Worm (Caenorhabditis elegans) whole organism, L3 larva: Measurements from ENCODE around the gene F46H6.5.
A peak's percentile ranks its signal among the peaks of the same experiment; 100 is the strongest.

ENCODE experiments used
- R02D3.7 ChIP-seq: fragments of 150-350 bp; optimal IDR thresholded peaks from 2 replicates; lab custom pipeline; 2014; ENCODE audit warnings: missing biosample characterization, missing genetic modification characterization
- ZK546.5 ChIP-seq: sonication (generic microtip); optimal IDR thresholded peaks from 2 replicates; lab custom pipeline; 2017; ENCODE audit warnings: missing biosample characterization, missing genetic modification characterization
- aly-2 ChIP-seq: fragments of 150-350 bp; optimal IDR thresholded peaks from 2 replicates; lab custom pipeline; 2014; ENCODE audit warnings: missing biosample characterization, missing genetic modification characterization
- ama-1 ChIP-seq: fragments of 150-350 bp; optimal IDR thresholded peaks from 2 replicates; lab custom pipeline; 2018
- ceh-16 ChIP-seq: sonication (generic microtip); optimal IDR thresholded peaks from 2 replicates; lab custom pipeline; 2017; ENCODE audit warnings: missing biosample characterization, missing genetic modification characterization
- ceh-28 ChIP-seq: fragments of 150-350 bp; optimal IDR thresholded peaks from 2 replicates; lab custom pipeline; 2014; ENCODE audit warnings: missing biosample characterization, missing genetic modification reagents, missing genetic modification characterization
- ceh-82 ChIP-seq: fragments of 150-350 bp; optimal IDR thresholded peaks from 2 replicates; lab custom pipeline; 2014; ENCODE audit warnings: missing biosample characterization, missing genetic modification characterization
- ceh-9 ChIP-seq: sonication (generic microtip); optimal IDR thresholded peaks from 2 replicates; lab custom pipeline; 2018; ENCODE audit warnings: missing biosample characterization, missing genetic modification characterization
- daf-12 ChIP-seq: fragments of 150-350 bp; optimal IDR thresholded peaks from 2 replicates; lab custom pipeline; 2014; ENCODE audit warnings: missing biosample characterization, missing genetic modification reagents, missing genetic modification characterization
- egl-27 ChIP-seq: sonication (generic microtip); optimal IDR thresholded peaks from 4 replicates; lab custom pipeline; 2017; ENCODE audit warnings: missing biosample characterization, missing genetic modification reagents, missing genetic modification characterization
- egl-5 ChIP-seq: fragments of 150-350 bp; optimal IDR thresholded peaks from 2 replicates; lab custom pipeline; 2017; ENCODE audit warnings: missing biosample characterization, missing genetic modification reagents, missing genetic modification characterization, inconsistent platforms
- elt-1 ChIP-seq: fragments of 150-350 bp; optimal IDR thresholded peaks from 2 replicates; lab custom pipeline; 2014; ENCODE audit warnings: missing biosample characterization, missing genetic modification characterization
- elt-2 ChIP-seq: sonication (generic microtip); optimal IDR thresholded peaks from 2 replicates; lab custom pipeline; 2016; ENCODE audit warnings: missing genetic modification reagents, mild to moderate bottlenecking, missing genetic modification characterization, missing compliant biosample characterization
- elt-3 ChIP-seq, 3 experiments: fragments of 150-350 bp in 1 of 3; sonication (generic microtip) in 2 of 3; optimal IDR thresholded peaks; 2 replicates in 2 of 3; 4 replicates in 1 of 3; lab custom pipeline; 2014 to 2017; ENCODE audit warnings: missing biosample characterization in 3 of 3, missing genetic modification characterization in 3 of 3
- fkh-10 ChIP-seq: sonication (generic microtip); optimal IDR thresholded peaks from 2 replicates; lab custom pipeline; 2017; ENCODE audit warnings: missing biosample characterization, missing genetic modification reagents, missing genetic modification characterization
- fkh-2 ChIP-seq: fragments of 150-350 bp; optimal IDR thresholded peaks from 2 replicates; lab custom pipeline; 2014; ENCODE audit warnings: missing biosample characterization, missing genetic modification reagents, missing genetic modification characterization
- fos-1 ChIP-seq: fragments of 150-350 bp; optimal IDR thresholded peaks from 2 replicates; lab custom pipeline; 2014; ENCODE audit warnings: missing biosample characterization, missing genetic modification characterization
- hmg-11 ChIP-seq: sonication (generic microtip); optimal IDR thresholded peaks from 2 replicates; lab custom pipeline; 2016; ENCODE audit warnings: missing genetic modification characterization, missing compliant biosample characterization
- jun-1 ChIP-seq: fragments of 150-350 bp; optimal IDR thresholded peaks from 2 replicates; lab custom pipeline; 2014; ENCODE audit warnings: missing biosample characterization, missing genetic modification reagents, missing genetic modification characterization
- lin-15B ChIP-seq: fragments of 150-350 bp; optimal IDR thresholded peaks from 2 replicates; lab custom pipeline; 2014; ENCODE audit warnings: missing biosample characterization, missing genetic modification characterization
- lin-39 ChIP-seq: fragments of 150-350 bp; optimal IDR thresholded peaks from 2 replicates; lab custom pipeline; 2018; ENCODE audit warnings: missing biosample characterization, missing genetic modification reagents, missing genetic modification characterization
- lsy-12 ChIP-seq: sonication (generic microtip); optimal IDR thresholded peaks from 2 replicates; lab custom pipeline; 2016; ENCODE audit warnings: mild to moderate bottlenecking, missing genetic modification characterization, missing compliant biosample characterization
- mdl-1 ChIP-seq: fragments of 150-350 bp; optimal IDR thresholded peaks from 2 replicates; lab custom pipeline; 2014; ENCODE audit warnings: missing biosample characterization, missing genetic modification characterization
- mml-1 ChIP-seq: fragments of 150-350 bp; sonication (generic microtip); optimal IDR thresholded peaks from 3 replicates; lab custom pipeline; 2014; ENCODE audit warnings: missing biosample characterization, missing genetic modification characterization
- nfya-1 ChIP-seq: sonication (generic microtip); optimal IDR thresholded peaks from 2 replicates; lab custom pipeline; 2017; ENCODE audit warnings: missing genetic modification characterization, mild to moderate bottlenecking, missing compliant biosample characterization, antibody characterized with exemption, moderate library complexity; ENCODE audit not compliant: insufficient read depth
- nhr-11 ChIP-seq: fragments of 150-350 bp; optimal IDR thresholded peaks from 2 replicates; lab custom pipeline; 2014; ENCODE audit warnings: missing biosample characterization, missing genetic modification characterization
- nhr-12 ChIP-seq: fragments of 150-350 bp; optimal IDR thresholded peaks from 2 replicates; lab custom pipeline; 2014; ENCODE audit warnings: missing biosample characterization, missing genetic modification characterization
- nhr-23 ChIP-seq: fragments of 150-350 bp; optimal IDR thresholded peaks from 2 replicates; lab custom pipeline; 2014; ENCODE audit warnings: missing biosample characterization, missing genetic modification reagents, missing genetic modification characterization
- nhr-237 ChIP-seq: fragments of 150-350 bp; optimal IDR thresholded peaks from 2 replicates; lab custom pipeline; 2014; ENCODE audit warnings: missing biosample characterization, missing genetic modification characterization
- nhr-25 ChIP-seq: sonication (generic microtip); optimal IDR thresholded peaks from 2 replicates; lab custom pipeline; 2017; ENCODE audit warnings: missing biosample characterization, missing genetic modification characterization
- nhr-28 ChIP-seq: fragments of 150-350 bp; optimal IDR thresholded peaks from 2 replicates; lab custom pipeline; 2014; ENCODE audit warnings: missing biosample characterization, missing genetic modification characterization
- nhr-43 ChIP-seq: sonication (generic microtip); optimal IDR thresholded peaks from 2 replicates; lab custom pipeline; 2016; ENCODE audit warnings: mild to moderate bottlenecking, missing genetic modification characterization, missing compliant biosample characterization; ENCODE audit not compliant: poor library complexity, severe bottlenecking
- nhr-67 ChIP-seq: fragments of 150-350 bp; optimal IDR thresholded peaks from 2 replicates; lab custom pipeline; 2014; ENCODE audit warnings: missing biosample characterization, missing genetic modification characterization
- nhr-77 ChIP-seq: fragments of 150-350 bp; optimal IDR thresholded peaks from 2 replicates; lab custom pipeline; 2014; ENCODE audit warnings: missing biosample characterization, missing genetic modification characterization
- pha-4 ChIP-seq: fragments of 150-350 bp; optimal IDR thresholded peaks from 2 replicates; lab custom pipeline; 2014; ENCODE audit warnings: missing biosample characterization, missing genetic modification reagents, missing genetic modification characterization
- pqm-1 ChIP-seq: fragments of 150-350 bp; optimal IDR thresholded peaks from 2 replicates; lab custom pipeline; 2017; ENCODE audit warnings: missing biosample characterization, missing genetic modification characterization, inconsistent platforms
- sea-2 ChIP-seq: fragments of 150-350 bp; sonication (generic microtip); optimal IDR thresholded peaks from 4 replicates; lab custom pipeline; 2014; ENCODE audit warnings: missing biosample characterization, missing genetic modification reagents, missing genetic modification characterization
- skn-1 ChIP-seq: fragments of 150-350 bp; optimal IDR thresholded peaks from 2 replicates; lab custom pipeline; 2014; ENCODE audit warnings: missing biosample characterization, missing genetic modification characterization
- snpc-4 ChIP-seq: fragments of 150-350 bp; optimal IDR thresholded peaks from 2 replicates; lab custom pipeline; 2014; ENCODE audit warnings: missing biosample characterization, missing genetic modification characterization
- tbx-2 ChIP-seq: sonication (generic microtip); optimal IDR thresholded peaks from 2 replicates; lab custom pipeline; 2016; ENCODE audit warnings: mild to moderate bottlenecking, missing genetic modification characterization, missing compliant biosample characterization
- unc-39 ChIP-seq: sonication (generic microtip); optimal IDR thresholded peaks from 4 replicates; lab custom pipeline; 2017; ENCODE audit warnings: missing biosample characterization, missing genetic modification characterization
- unc-62 ChIP-seq: fragments of 150-350 bp; sonication (generic microtip); optimal IDR thresholded peaks from 4 replicates; lab custom pipeline; 2014; ENCODE audit warnings: missing biosample characterization, missing genetic modification reagents, missing genetic modification characterization
- zag-1 ChIP-seq: fragments of 150-350 bp; optimal IDR thresholded peaks from 2 replicates; lab custom pipeline; 2014; ENCODE audit warnings: missing biosample characterization, missing genetic modification characterization
- ztf-11 ChIP-seq: fragments of 150-350 bp; optimal IDR thresholded peaks from 2 replicates; lab custom pipeline; 2014; ENCODE audit warnings: missing biosample characterization, missing genetic modification characterization
- ztf-4 ChIP-seq: fragments of 150-350 bp; optimal IDR thresholded peaks from 2 replicates; lab custom pipeline; 2014; ENCODE audit warnings: missing biosample characterization, missing genetic modification characterization

Gene F46H6.5

ce11 chrX:4530426-4531044 is 38.5 kb upstream of the F46H6.5 start:
- TF ChIP-seq hmg-11 (tag; lab: Kevin White, UChicago) = no peak
- TF ChIP-seq snpc-4 (tag; lab: Kevin White, UChicago) = no peak
- peak; percentile 5 for TF ChIP-seq pha-4
- no peak for TF ChIP-seq skn-1 (tag; lab: Kevin White, UChicago)
- no peak for TF ChIP-seq nhr-28 (tag; lab: Kevin White, UChicago)
- TF ChIP-seq mml-1 (tag; lab: Kevin White, UChicago) = peak; percentile 95
- TF ChIP-seq jun-1 = peak; percentile 37
- peak; percentile 36 for TF ChIP-seq pqm-1 (tag; lab: Kevin White, UChicago)
- peak; percentile 80 for TF ChIP-seq elt-2
- TF ChIP-seq ceh-9 (tag; lab: Kevin White, UChicago) = no peak
- TF ChIP-seq elt-1 (tag; lab: Kevin White, UChicago) = peak; percentile 54
- TF ChIP-seq, all 47 proteins: peak for 6

DNA sequence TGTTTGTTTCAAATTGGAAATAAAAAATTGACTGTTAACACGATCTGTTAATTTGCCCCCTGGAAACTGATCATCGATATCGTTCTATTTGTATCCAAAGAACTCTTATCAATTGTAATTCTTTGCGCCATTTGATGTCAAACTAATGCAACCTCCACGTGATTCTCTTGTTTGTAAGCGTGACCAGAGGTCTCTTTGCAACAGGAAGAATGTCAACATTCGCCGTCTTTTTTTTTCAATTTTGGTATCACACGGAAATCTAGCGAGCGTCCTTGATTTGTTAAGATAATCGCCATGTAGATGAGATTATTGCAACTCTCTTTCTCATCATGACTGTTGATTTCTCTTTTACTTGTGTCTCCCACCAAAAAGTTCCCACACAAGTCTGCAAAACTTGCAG is 36.9 kb upstream of the F46H6.5 start:
- no peak for TF ChIP-seq zag-1
- TF ChIP-seq tbx-2 (tag; lab: Kevin White, UChicago) = no peak
- TF ChIP-seq fkh-10 (GFP tag; lab: Kevin White, UChicago) = no peak
- TF ChIP-seq ztf-4 = no peak
- TF ChIP-seq R02D3.7 = no peak
- peak; percentile 34 for TF ChIP-seq nfya-1 (tag; lab: Kevin White, UChicago)
- TF ChIP-seq jun-1 = peak; percentile 28
- TF ChIP-seq elt-1 (tag; lab: Kevin White, UChicago) = peak; percentile 97
- TF ChIP-seq aly-2 (tag; lab: Kevin White, UChicago) = no peak
- peak; percentile 61 for TF ChIP-seq nhr-25
- TF ChIP-seq fos-1 (tag; lab: Kevin White, UChicago) = no peak
- TF ChIP-seq ceh-9 (tag; lab: Kevin White, UChicago) = no peak
- TF ChIP-seq mdl-1 (tag; lab: Kevin White, UChicago) = peak; percentile 32
- TF ChIP-seq nhr-23 = peak; percentile 81
- peak in 1 of 3 experiments; percentile 39 for TF ChIP-seq elt-3 (tag; optimal IDR thresholded peaks at IDR 0.05; lab: Kevin White, UChicago)
- TF ChIP-seq lin-15B = no peak
- peak; percentile 74 for TF ChIP-seq pqm-1 (tag; lab: Kevin White, UChicago)
- TF ChIP-seq pha-4 = peak; percentile 76
- TF ChIP-seq lin-39 (tag; lab: Kevin White, UChicago) = no peak
- peak; percentile 77 for TF ChIP-seq elt-2
- TF ChIP-seq nhr-43 (tag; lab: Kevin White, UChicago) = peak; percentile 90
- no peak for TF ChIP-seq nhr-67 (tag; lab: Kevin White, UChicago)

DNA sequence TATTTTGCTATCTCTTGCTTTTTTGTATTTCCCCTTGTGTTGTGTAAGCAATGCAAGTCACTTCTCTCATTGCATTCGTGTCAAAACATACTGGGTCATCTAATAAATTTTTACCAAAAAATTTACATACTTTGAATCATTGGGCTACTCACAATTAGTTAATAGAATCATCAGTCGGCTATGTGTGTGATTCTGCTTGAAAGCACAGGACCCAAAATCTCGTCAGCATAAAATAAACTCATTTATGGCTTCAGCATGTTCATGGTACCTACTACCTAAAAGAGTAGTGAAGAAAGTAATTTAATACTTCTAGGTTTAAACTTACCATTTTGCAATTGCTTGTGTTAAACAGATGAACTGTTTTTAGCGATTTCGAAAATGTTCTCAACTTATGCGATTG is 34.4 kb upstream of the F46H6.5 start:
- no peak for TF ChIP-seq skn-1 (tag; lab: Kevin White, UChicago)
- TF ChIP-seq elt-2 = no peak
- TF ChIP-seq ceh-9 (tag; lab: Kevin White, UChicago) = no peak
- TF ChIP-seq pha-4 = no peak
- no peak for TF ChIP-seq nhr-237 (tag; lab: Kevin White, UChicago)
- no peak for TF ChIP-seq snpc-4 (tag; lab: Kevin White, UChicago)
- TF ChIP-seq ztf-11 (tag; lab: Kevin White, UChicago) = no peak
- TF ChIP-seq nhr-12 (tag; lab: Kevin White, UChicago) = no peak
- TF ChIP-seq fkh-2 = no peak
- peak; percentile 24 for TF ChIP-seq ceh-82
- peak; percentile 89 for TF ChIP-seq nhr-23
- no peak for TF ChIP-seq nhr-28 (tag; lab: Kevin White, UChicago)
- peak in 1 of 3 experiments; percentile 56 for TF ChIP-seq elt-3 (tag; optimal IDR thresholded peaks at IDR 0.05; lab: Kevin White, UChicago)
- TF ChIP-seq daf-12 (tag; lab: Kevin White, UChicago) = no peak
- TF ChIP-seq elt-1 (tag; lab: Kevin White, UChicago) = no peak
- TF ChIP-seq ztf-4 = no peak
- TF ChIP-seq ceh-28 (tag; lab: Kevin White, UChicago) = peak; percentile 61
- no peak for TF ChIP-seq ceh-16 (tag; lab: Kevin White, UChicago)
- TF ChIP-seq unc-62 = no peak
- peak; percentile 42 for TF ChIP-seq R02D3.7
- no peak for TF ChIP-seq nhr-11 (tag; lab: Kevin White, UChicago)
- TF ChIP-seq ama-1 (lab: Kevin White, UChicago) = peak; percentile 36
- no peak for TF ChIP-seq nfya-1 (tag; lab: Kevin White, UChicago)
- TF ChIP-seq zag-1 = no peak
- TF ChIP-seq lsy-12 (tag; lab: Kevin White, UChicago) = no peak
- TF ChIP-seq lin-15B = no peak
- peak; percentile 41 for TF ChIP-seq tbx-2 (tag; lab: Kevin White, UChicago)
- no peak for TF ChIP-seq nhr-25
- TF ChIP-seq unc-39 (tag; lab: Kevin White, UChicago) = no peak
- peak; percentile 10 for TF ChIP-seq nhr-77 (tag; lab: Kevin White, UChicago)
- no peak for TF ChIP-seq nhr-67 (tag; lab: Kevin White, UChicago)
- no peak for TF ChIP-seq ZK546.5 (tag; lab: Kevin White, UChicago)
- no peak for TF ChIP-seq jun-1
- no peak for TF ChIP-seq aly-2 (tag; lab: Kevin White, UChicago)
- no peak for TF ChIP-seq egl-5
- TF ChIP-seq hmg-11 (tag; lab: Kevin White, UChicago) = no peak
- TF ChIP-seq sea-2 (GFP tag; lab: Kevin White, UChicago) = no peak
- no peak for TF ChIP-seq fos-1 (tag; lab: Kevin White, UChicago)
- TF ChIP-seq lin-39 (tag; lab: Kevin White, UChicago) = no peak
- no peak for TF ChIP-seq mdl-1 (tag; lab: Kevin White, UChicago)
- TF ChIP-seq pqm-1 (tag; lab: Kevin White, UChicago) = no peak
- no peak for TF ChIP-seq fkh-10 (GFP tag; lab: Kevin White, UChicago)
- no peak for TF ChIP-seq egl-27 (tag; lab: Kevin White, UChicago)
